Fruit fly (Drosophila melanogaster) whole organism, prepupa: ENCODE data around the gene Fbp1.
A peak's percentile ranks its signal among the peaks of the same experiment; 100 is the strongest.

Experiments
- Blimp-1 ChIP-seq: fragments of 200-800 bp; sonication (Bioruptor generic); optimal IDR thresholded peaks from 3 replicates; lab custom pipeline; 2017; ENCODE audit warnings: missing biosample characterization, missing genetic modification characterization, mild to moderate bottlenecking, moderate library complexity, missing genetic modification reagents
- CG10631 ChIP-seq: fragments of 200-800 bp; sonication (Bioruptor generic); optimal IDR thresholded peaks from 2 replicates; lab custom pipeline; 2016; ENCODE audit warnings: missing biosample characterization, missing genetic modification characterization
- CG10669 ChIP-seq: fragments of 200-800 bp; sonication (Bioruptor generic); optimal IDR thresholded peaks from 3 replicates; lab custom pipeline; 2018; ENCODE audit warnings: missing biosample characterization, mild to moderate bottlenecking, missing genetic modification characterization, moderate library complexity
- CG11762 ChIP-seq: fragments of 200-800 bp; sonication (Bioruptor generic); optimal IDR thresholded peaks from 3 replicates; lab custom pipeline; 2016; ENCODE audit warnings: missing biosample characterization, missing genetic modification characterization; ENCODE audit not compliant: insufficient read depth
- CG15336 ChIP-seq: fragments of 200-800 bp; sonication (Bioruptor generic); IDR thresholded peaks from 2 replicates; pipeline ENCODE4 v1.3.6; 2022; ENCODE audit warnings: missing biosample characterization, missing genetic modification characterization
- CG16779 ChIP-seq: fragments of 200-800 bp; sonication (Bioruptor generic); optimal IDR thresholded peaks from 3 replicates; lab custom pipeline; 2017; ENCODE audit warnings: missing biosample characterization, mild to moderate bottlenecking, missing genetic modification characterization
- CG3032 ChIP-seq: fragments of 200-800 bp; optimal IDR thresholded peaks from 2 replicates; lab custom pipeline; 2019; ENCODE audit warnings: missing biosample characterization, mild to moderate bottlenecking, missing genetic modification characterization, moderate library complexity
- CG31627 ChIP-seq: fragments of 200-800 bp; sonication (Bioruptor generic); optimal IDR thresholded peaks from 3 replicates; lab custom pipeline; 2016; ENCODE audit warnings: missing biosample characterization, missing genetic modification characterization
- CG4318 ChIP-seq: fragments of 200-800 bp; sonication (Bioruptor generic); optimal IDR thresholded peaks from 3 replicates; lab custom pipeline; 2017; ENCODE audit warnings: missing biosample characterization, mild to moderate bottlenecking, missing genetic modification characterization
- CG6276 ChIP-seq: fragments of 200-800 bp; sonication (Bioruptor generic); optimal IDR thresholded peaks from 2 replicates; lab custom pipeline; 2017; ENCODE audit warnings: missing biosample characterization, mild to moderate bottlenecking, missing genetic modification characterization
- CG6792 ChIP-seq: fragments of 200-800 bp; sonication (Bioruptor generic); optimal IDR thresholded peaks from 3 replicates; lab custom pipeline; 2016; ENCODE audit warnings: missing biosample characterization, missing genetic modification characterization
- CG6854 ChIP-seq: fragments of 200-800 bp; sonication (Bioruptor generic); optimal IDR thresholded peaks from 2 replicates; lab custom pipeline; 2017; ENCODE audit warnings: missing biosample characterization, mild to moderate bottlenecking, missing genetic modification characterization
- CG8632 ChIP-seq: fragments of 200-800 bp; sonication (Bioruptor generic); optimal IDR thresholded peaks from 3 replicates; lab custom pipeline; 2016; ENCODE audit warnings: missing biosample characterization, missing genetic modification characterization
- Eip75B ChIP-seq: fragments of 200-800 bp; sonication (Bioruptor generic); optimal IDR thresholded peaks from 3 replicates; lab custom pipeline; 2016; ENCODE audit warnings: missing biosample characterization, missing genetic modification characterization
- Eip78C ChIP-seq: fragments of 200-800 bp; sonication (Bioruptor generic); peaks from one replicate; lab custom pipeline; 2016; ENCODE audit warnings: missing biosample characterization, missing genetic modification characterization
- Ets96B ChIP-seq: fragments of 200-800 bp; optimal IDR thresholded peaks from 2 replicates; lab custom pipeline; 2019; ENCODE audit warnings: missing biosample characterization, mild to moderate bottlenecking, missing genetic modification characterization, moderate library complexity
- Hr38 ChIP-seq: sonication (Bioruptor generic); optimal IDR thresholded peaks from 2 replicates; lab custom pipeline; 2016; ENCODE audit warnings: missing biosample characterization, missing genetic modification characterization
- Hr4 ChIP-seq: fragments of 200-800 bp; sonication (Bioruptor generic); optimal IDR thresholded peaks from 3 replicates; lab custom pipeline; 2016; ENCODE audit warnings: missing biosample characterization, missing genetic modification characterization
- Lpt ChIP-seq: fragments of 200-800 bp; sonication (Bioruptor generic); optimal IDR thresholded peaks from 3 replicates; lab custom pipeline; 2016; ENCODE audit warnings: missing biosample characterization, missing genetic modification characterization
- Met ChIP-seq: fragments of 200-800 bp; sonication (Bioruptor generic); optimal IDR thresholded peaks from 3 replicates; lab custom pipeline; 2016; ENCODE audit warnings: missing biosample characterization, missing genetic modification characterization
- OdsH ChIP-seq: fragments of 200-800 bp; sonication (Bioruptor generic); optimal IDR thresholded peaks from 3 replicates; lab custom pipeline; 2016; ENCODE audit warnings: missing biosample characterization, missing genetic modification characterization
- Smox ChIP-seq: fragments of 200-800 bp; sonication (Bioruptor generic); optimal IDR thresholded peaks from 3 replicates; lab custom pipeline; 2016; ENCODE audit warnings: missing biosample characterization, missing genetic modification characterization
- Sox15 ChIP-seq: fragments of 200-800 bp; sonication (Bioruptor generic); optimal IDR thresholded peaks from 3 replicates; lab custom pipeline; 2016; ENCODE audit warnings: missing biosample characterization, missing genetic modification characterization
- acj6 ChIP-seq: fragments of 200-800 bp; sonication (Bioruptor generic); optimal IDR thresholded peaks from 3 replicates; lab custom pipeline; 2016; ENCODE audit warnings: missing biosample characterization, missing genetic modification characterization
- cyc ChIP-seq: fragments of 200-800 bp; sonication (Bioruptor generic); optimal IDR thresholded peaks from 3 replicates; lab custom pipeline; 2016; ENCODE audit warnings: missing biosample characterization, missing genetic modification characterization
- dsx ChIP-seq: fragments of 200-800 bp; optimal IDR thresholded peaks from 3 replicates; lab custom pipeline; 2019; ENCODE audit warnings: missing biosample characterization, mild to moderate bottlenecking, missing genetic modification characterization, moderate library complexity; ENCODE audit not compliant: poor library complexity, severe bottlenecking
- esn ChIP-seq: fragments of 200-800 bp; sonication (Bioruptor generic); optimal IDR thresholded peaks from 2 replicates; lab custom pipeline; 2016; ENCODE audit warnings: missing biosample characterization, mild to moderate bottlenecking, missing genetic modification characterization, moderate library complexity
- fd59A ChIP-seq: fragments of 200-800 bp; sonication (Bioruptor generic); optimal IDR thresholded peaks from 2 replicates; lab custom pipeline; 2017; ENCODE audit warnings: missing biosample characterization, mild to moderate bottlenecking, missing genetic modification characterization, missing genetic modification reagents
- fd85E ChIP-seq: fragments of 200-800 bp; sonication (Bioruptor generic); optimal IDR thresholded peaks from 3 replicates; lab custom pipeline; 2016; ENCODE audit warnings: missing biosample characterization, missing genetic modification characterization
- fkh ChIP-seq: fragments of 200-800 bp; sonication (Bioruptor generic); optimal IDR thresholded peaks from 3 replicates; lab custom pipeline; 2017; ENCODE audit warnings: missing biosample characterization, mild to moderate bottlenecking, missing genetic modification characterization, moderate library complexity
- net ChIP-seq: fragments of 200-800 bp; sonication (Bioruptor generic); optimal IDR thresholded peaks from 3 replicates; lab custom pipeline; 2016; ENCODE audit warnings: missing biosample characterization, missing genetic modification characterization
- ss ChIP-seq, 2 experiments: fragments of 200-800 bp; sonication (Bioruptor generic); optimal IDR thresholded peaks; 2 replicates in 1 of 2; 3 replicates in 1 of 2; lab custom pipeline; 2017 to 2018; ENCODE audit warnings: mild to moderate bottlenecking in 2 of 2, missing biosample characterization in 2 of 2, missing genetic modification characterization in 2 of 2, moderate library complexity in 1 of 2
- svp ChIP-seq: fragments of 200-800 bp; sonication (Bioruptor generic); peaks from one replicate; lab custom pipeline; 2016; ENCODE audit warnings: missing biosample characterization, missing genetic modification characterization
- vri ChIP-seq: fragments of 200-800 bp; sonication (Bioruptor generic); optimal IDR thresholded peaks from 3 replicates; lab custom pipeline; 2016; ENCODE audit warnings: missing biosample characterization, mild to moderate bottlenecking, missing genetic modification characterization

Fbp1 gene

DNA sequence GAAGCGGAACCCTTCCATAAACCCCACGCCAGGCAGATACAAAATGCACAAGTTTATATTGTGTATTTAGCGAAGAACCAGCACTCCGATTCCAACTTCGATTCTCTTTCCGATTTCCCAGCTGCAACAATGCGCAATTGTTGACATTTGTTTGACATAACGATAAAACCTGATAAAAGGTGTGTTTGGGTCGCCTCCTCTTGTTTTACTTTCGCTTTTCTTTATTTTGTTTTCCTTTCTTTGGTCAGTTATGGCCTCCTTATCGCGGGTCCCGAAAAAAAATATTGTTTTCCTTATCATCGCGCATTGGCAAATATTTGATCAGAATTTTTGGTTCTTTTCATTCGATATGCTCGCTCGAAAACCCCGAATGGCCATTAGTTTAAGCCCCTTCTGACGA lies 7.1 kb upstream of the Fbp1 start:
- TF ChIP-seq fkh (GFP tag; lab: Kevin White, UChicago) (peak; percentile 40), CG15336 (GFP tag; lab: Robert Waterston, UW) (no peak), CG8632 (GFP tag; lab: Kevin White, UChicago) (no peak), CG6792 (GFP tag; lab: Kevin White, UChicago) (no peak)

- TF ChIP-seq acj6 (GFP tag; lab: Kevin White, UChicago) (no peak), CG16779 (no peak), dsx (GFP tag; lab: Kevin White, UChicago) (no peak), svp (GFP tag; lab: Kevin White, UChicago) (peak; percentile 58), vri (no peak), esn (GFP tag; lab: Kevin White, UChicago) (no peak)
Measured at dm6 chr3L:14101421-14102130, 3.7 kb upstream of the Fbp1 start.

- TF ChIP-seq net (no peak), svp (GFP tag; lab: Kevin White, UChicago) (peak; percentile 97)
Measured at dm6 chr3L:14100058-14100457, 2.2 kb upstream of the Fbp1 start.

DNA sequence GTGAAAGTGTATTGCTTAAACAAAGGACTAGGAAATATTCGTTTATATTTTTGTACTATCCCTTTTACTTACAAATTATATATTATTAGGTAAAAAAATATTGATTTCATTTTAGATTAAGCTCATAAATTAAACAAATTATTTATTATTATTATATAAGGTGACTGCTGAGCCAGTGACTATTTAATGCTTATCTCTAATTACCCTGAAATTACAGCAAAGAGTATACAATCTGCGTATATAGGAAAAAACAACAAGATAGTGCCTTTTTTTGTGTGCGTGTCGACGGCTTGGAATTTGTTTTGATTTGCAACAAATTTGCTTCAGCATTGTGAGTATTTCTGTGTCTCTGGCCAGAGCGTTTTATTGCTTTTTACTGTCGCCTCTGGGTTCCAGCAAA lies 8.3 kb downstream of the Fbp1 start:
- TF ChIP-seq Smox, result no peak
- no peak for TF ChIP-seq fd59A (GFP tag; lab: Kevin White, UChicago)
- TF ChIP-seq CG11762, result no peak
- TF ChIP-seq CG10631 (GFP tag; lab: Kevin White, UChicago), result no peak
- no peak for TF ChIP-seq vri
- no peak for TF ChIP-seq CG6276 (GFP tag; lab: Kevin White, UChicago)

- no peak for TF ChIP-seq Hr38 (GFP tag; lab: Kevin White, UChicago)
- no peak for TF ChIP-seq Lpt (GFP tag; lab: Kevin White, UChicago)
- no peak for TF ChIP-seq fd85E (GFP tag; lab: Kevin White, UChicago)
- TF ChIP-seq Met (GFP tag; lab: Kevin White, UChicago), result no peak
- TF ChIP-seq CG10631 (GFP tag; lab: Kevin White, UChicago), result no peak
- no peak for TF ChIP-seq ss (GFP tag; optimal IDR thresholded peaks at IDR 0.05; lab: Kevin White, UChicago)
- TF ChIP-seq CG4318 (GFP tag; lab: Kevin White, UChicago), result no peak
- TF ChIP-seq CG6276 (GFP tag; lab: Kevin White, UChicago), result no peak
- no peak for TF ChIP-seq CG16779
- no peak for TF ChIP-seq Blimp-1 (GFP tag; lab: Kevin White, UChicago)
- TF ChIP-seq CG3032 (tag; lab: Kevin White, UChicago), result no peak
- no peak for TF ChIP-seq Smox
- no peak for TF ChIP-seq vri
- TF ChIP-seq CG10669, result no peak
- TF ChIP-seq cyc, result no peak
- TF ChIP-seq CG6854, result no peak
Measured at dm6 chr3L:14089010-14089409, 8.8 kb downstream of the Fbp1 start.

DNA sequence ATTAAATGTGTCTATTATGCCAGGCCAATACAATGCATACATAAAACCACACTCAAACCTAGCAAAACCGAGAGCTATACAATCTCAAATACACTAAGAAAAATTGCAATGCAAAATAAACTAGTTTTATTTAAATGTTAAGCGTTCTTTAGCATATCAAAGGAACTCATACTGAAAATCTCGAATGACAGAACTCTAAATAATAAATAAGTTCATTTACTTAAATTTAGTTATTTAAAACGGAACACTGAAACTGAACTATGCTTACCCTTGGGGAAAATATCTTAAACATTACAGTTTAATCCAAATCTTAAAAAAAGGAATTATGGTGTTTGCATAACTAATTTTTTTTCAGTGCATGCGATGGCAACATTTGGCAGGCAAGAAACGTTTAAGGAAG lies 11.6 kb downstream of the Fbp1 start:
- TF ChIP-seq Eip75B (GFP tag; lab: Kevin White, UChicago), result no peak
- no peak for TF ChIP-seq CG3032 (tag; lab: Kevin White, UChicago)
- no peak for TF ChIP-seq CG4318 (GFP tag; lab: Kevin White, UChicago)
- TF ChIP-seq Eip78C (GFP tag; lab: Kevin White, UChicago), result peak; percentile 39
- TF ChIP-seq Met (GFP tag; lab: Kevin White, UChicago), result peak; percentile 5
- TF ChIP-seq CG11762, result no peak
- TF ChIP-seq ss (GFP tag; optimal IDR thresholded peaks at IDR 0.05; lab: Kevin White, UChicago), result no peak
- TF ChIP-seq CG31627, result no peak
- TF ChIP-seq Hr4 (GFP tag; lab: Kevin White, UChicago), result no peak
- TF ChIP-seq OdsH (GFP tag; lab: Kevin White, UChicago), result no peak
- TF ChIP-seq CG6854, result no peak
- TF ChIP-seq fkh (GFP tag; lab: Kevin White, UChicago), result no peak
- peak; percentile 62 for TF ChIP-seq svp (GFP tag; lab: Kevin White, UChicago)
- no peak for TF ChIP-seq acj6 (GFP tag; lab: Kevin White, UChicago)
- no peak for TF ChIP-seq fd85E (GFP tag; lab: Kevin White, UChicago)
- TF ChIP-seq Ets96B (tag; lab: Kevin White, UChicago), result no peak
- TF ChIP-seq Sox15 (GFP tag; lab: Kevin White, UChicago), result no peak
